Worm (Caenorhabditis elegans): ENCODE data around the gene F53E4.1.

DNA sequence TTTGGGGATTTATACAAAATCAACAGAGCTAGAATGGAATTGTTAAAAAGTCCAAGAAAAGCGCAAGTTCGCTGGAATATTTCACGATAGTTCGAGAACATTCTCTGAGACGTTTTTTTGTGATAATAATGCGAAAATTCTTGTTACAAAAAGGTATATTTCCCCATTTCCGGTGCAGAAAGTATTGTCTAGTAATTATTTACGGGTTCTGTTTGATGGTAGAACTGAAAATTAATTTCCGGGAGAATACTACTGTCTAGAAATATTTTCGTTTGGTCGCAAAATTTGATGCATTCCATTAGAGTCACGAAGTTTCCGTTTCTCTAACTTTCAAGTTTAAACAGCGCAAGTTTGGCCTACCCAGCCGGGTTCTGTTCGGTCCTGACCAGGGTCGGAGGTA is 38.6 kb downstream of the F53E4.1 start, which contains the start of gene str-248:
- TF ChIP-seq nhr-25 (tag; optimal IDR thresholded peaks at IDR 0.05) (no peak), nhr-23 (tag; optimal IDR thresholded peaks at IDR 0.05) (no peak), elt-1 (tag; optimal IDR thresholded peaks at IDR 0.05) (no peak), aly-2 (tag; optimal IDR thresholded peaks at IDR 0.05) (no peak), ama-1 (optimal IDR thresholded peaks at IDR 0.05) (no peak), nhr-12 (tag; optimal IDR thresholded peaks at IDR 0.05) (no peak), nhr-237 (tag; optimal IDR thresholded peaks at IDR 0.05) (no peak), ZK546.5 (tag; optimal IDR thresholded peaks at IDR 0.05) (no peak), ztf-11 (tag; optimal IDR thresholded peaks at IDR 0.05) (no peak)
